Fruit fly (Drosophila melanogaster) whole organism, embryonic: ENCODE results near the gene Grip75.

Source experiments
- Adf1 ChIP-seq: fragments of 200-800 bp; sonication (Bioruptor generic); IDR thresholded peaks from 2 replicates; pipeline ENCODE4 v1.3.6; 2022; ENCODE audit warnings: missing biosample characterization, missing genetic modification characterization
- CG12219 ChIP-seq: fragments of 200-800 bp; sonication (Bioruptor generic); optimal IDR thresholded peaks from 3 replicates; lab custom pipeline; 2018; ENCODE audit warnings: missing biosample characterization, mild to moderate bottlenecking, missing genetic modification characterization
- CG12769 ChIP-seq: fragments of 200-800 bp; sonication (Bioruptor generic); optimal IDR thresholded peaks from 2 replicates; lab custom pipeline; 2019; ENCODE audit warnings: missing biosample characterization, mild to moderate bottlenecking, missing genetic modification characterization, moderate library complexity
- CG13287 ChIP-seq: fragments of 200-800 bp; sonication (Bioruptor generic); IDR thresholded peaks from 2 replicates; pipeline ENCODE4 v1.3.6; 2022; ENCODE audit warnings: missing biosample characterization, missing genetic modification characterization; ENCODE audit not compliant: partially characterized antibody
- CG14965 ChIP-seq: fragments of 200-800 bp; sonication (Bioruptor generic); optimal IDR thresholded peaks from 2 replicates; lab custom pipeline; 2016; ENCODE audit warnings: missing biosample characterization, missing genetic modification characterization, borderline replicate concordance
- CG16863 ChIP-seq: fragments of 200-800 bp; sonication (Bioruptor generic); optimal IDR thresholded peaks from 3 replicates; lab custom pipeline; 2016; ENCODE audit warnings: missing biosample characterization, missing genetic modification characterization
- CG17186 ChIP-seq: fragments of 200-800 bp; sonication (Bioruptor generic); optimal IDR thresholded peaks from 3 replicates; lab custom pipeline; 2017; ENCODE audit warnings: missing biosample characterization, missing genetic modification reagents, missing genetic modification characterization
- CG2120 ChIP-seq: fragments of 200-800 bp; sonication (Bioruptor generic); optimal IDR thresholded peaks from 3 replicates; lab custom pipeline; 2016; ENCODE audit warnings: missing biosample characterization, missing genetic modification characterization
- CG30403 ChIP-seq: fragments of 200-800 bp; sonication (Bioruptor generic); optimal IDR thresholded peaks from 3 replicates; lab custom pipeline; 2016; ENCODE audit warnings: missing biosample characterization, missing genetic modification characterization
- CG32767 ChIP-seq: fragments of 200-800 bp; sonication (Bioruptor generic); IDR thresholded peaks from 2 replicates; pipeline ENCODE4 v1.3.6; 2022; ENCODE audit warnings: missing biosample characterization, missing genetic modification characterization
- CG3281 ChIP-seq: fragments of 200-800 bp; sonication (Bioruptor generic); optimal IDR thresholded peaks from 3 replicates; lab custom pipeline; 2017; ENCODE audit warnings: missing biosample characterization, mild to moderate bottlenecking, missing genetic modification characterization
- CG4360 ChIP-seq: fragments of 200-800 bp; sonication (Bioruptor generic); IDR thresholded peaks from 2 replicates; pipeline ENCODE4 v1.3.6; 2022; ENCODE audit warnings: missing biosample characterization, missing genetic modification characterization
- CG6689 ChIP-seq: fragments of 200-800 bp; sonication (Bioruptor generic); IDR thresholded peaks from 2 replicates; pipeline ENCODE4 v1.3.6; 2022; ENCODE audit warnings: missing biosample characterization, missing genetic modification characterization
- CG8089 ChIP-seq: fragments of 200-800 bp; sonication (Bioruptor generic); optimal IDR thresholded peaks from 3 replicates; lab custom pipeline; 2016; ENCODE audit warnings: missing biosample characterization, missing genetic modification characterization
- CG8924 ChIP-seq: fragments of 200-800 bp; optimal IDR thresholded peaks from 3 replicates; lab custom pipeline; 2019; ENCODE audit warnings: missing biosample characterization, mild to moderate bottlenecking, missing genetic modification characterization, moderate library complexity
- CoRest ChIP-seq: fragments of 200-800 bp; sonication (Bioruptor generic); optimal IDR thresholded peaks from 3 replicates; lab custom pipeline; 2018; ENCODE audit warnings: missing biosample characterization, mild to moderate bottlenecking, missing genetic modification characterization, moderate library complexity
- D19B ChIP-seq: fragments of 200-800 bp; sonication (Bioruptor generic); optimal IDR thresholded peaks from 2 replicates; lab custom pipeline; 2017; ENCODE audit warnings: missing biosample characterization, mild to moderate bottlenecking, missing genetic modification characterization
- Doc2 ChIP-seq: fragments of 200-800 bp; sonication (Bioruptor generic); IDR thresholded peaks from 2 replicates; pipeline ENCODE4 v1.3.6; 2022; ENCODE audit warnings: missing biosample characterization, missing genetic modification characterization
- ERR ChIP-seq: fragments of 200-800 bp; sonication (Bioruptor generic); optimal IDR thresholded peaks from 2 replicates; lab custom pipeline; 2016; ENCODE audit warnings: missing biosample characterization, missing genetic modification characterization
- Ets65A ChIP-seq: fragments of 200-800 bp; sonication (Bioruptor generic); peaks from one replicate; lab custom pipeline; 2016; ENCODE audit warnings: missing biosample characterization, missing genetic modification characterization
- Gug ChIP-seq: fragments of 200-800 bp; sonication (Bioruptor generic); IDR thresholded peaks from 4 replicates; pipeline ENCODE4 v1.3.6; 2022; ENCODE audit warnings: missing biosample characterization, missing genetic modification characterization
- HLHmδ ChIP-seq: fragments of 200-800 bp; sonication (Bioruptor generic); optimal IDR thresholded peaks from 2 replicates; lab custom pipeline; 2018; ENCODE audit warnings: missing biosample characterization, mild to moderate bottlenecking, missing genetic modification characterization, moderate library complexity
- Hr51 ChIP-seq, 2 experiments: fragments of 200-800 bp; sonication (Bioruptor generic); optimal IDR thresholded peaks; 2 replicates in 1 of 2; 3 replicates in 1 of 2; lab custom pipeline; 2016 to 2018; ENCODE audit warnings: missing biosample characterization in 2 of 2, missing genetic modification characterization in 2 of 2, mild to moderate bottlenecking in 1 of 2, moderate library complexity in 1 of 2
- MTF-1 ChIP-seq: fragments of 200-800 bp; sonication (Bioruptor generic); optimal IDR thresholded peaks from 2 replicates; lab custom pipeline; 2018; ENCODE audit warnings: missing biosample characterization, mild to moderate bottlenecking, missing genetic modification characterization, borderline replicate concordance
- NK7.1 ChIP-seq: fragments of 200-800 bp; sonication (Bioruptor generic); optimal IDR thresholded peaks from 3 replicates; lab custom pipeline; 2016; ENCODE audit warnings: missing biosample characterization, missing genetic modification characterization
- Neu2 ChIP-seq: fragments of 200-800 bp; sonication (Bioruptor generic); optimal IDR thresholded peaks from 3 replicates; lab custom pipeline; 2016; ENCODE audit warnings: missing biosample characterization, missing genetic modification characterization, borderline replicate concordance
- Nf-YA ChIP-seq: fragments of 200-800 bp; sonication (Bioruptor generic); IDR thresholded peaks from 2 replicates; pipeline ENCODE4 v1.3.6; 2022; ENCODE audit warnings: missing biosample characterization, missing genetic modification characterization
- NfI ChIP-seq: fragments of 200-800 bp; sonication (Bioruptor generic); optimal IDR thresholded peaks from 3 replicates; lab custom pipeline; 2018; ENCODE audit warnings: missing biosample characterization, mild to moderate bottlenecking, missing genetic modification characterization, moderate library complexity
- Oli ChIP-seq: fragments of 200-800 bp; sonication (Bioruptor generic); optimal IDR thresholded peaks from 2 replicates; lab custom pipeline; 2018; ENCODE audit warnings: missing biosample characterization, mild to moderate bottlenecking, missing genetic modification characterization, moderate library complexity
- Ptx1 ChIP-seq: fragments of 200-800 bp; sonication (Bioruptor generic); IDR thresholded peaks from 2 replicates; pipeline ENCODE4 v1.3.6; 2022; ENCODE audit warnings: missing biosample characterization, missing genetic modification characterization
- Rx ChIP-seq: fragments of 200-800 bp; sonication (Bioruptor generic); IDR thresholded peaks from 2 replicates; pipeline ENCODE4 v1.3.6; 2022; ENCODE audit warnings: missing biosample characterization, missing genetic modification characterization
- Sin3A ChIP-seq: fragments of >200 bp; optimal IDR thresholded peaks from 2 replicates; lab custom pipeline; 2018
- Stat92E ChIP-seq, 3 experiments: fragments of >200 bp in 2 of 3; fragments of 200-800 bp in 1 of 3; sonication (Bioruptor generic) in 1 of 3; optimal IDR thresholded peaks; 2 replicates each; lab custom pipeline; 2017 to 2019; ENCODE audit warnings: missing biosample characterization in 3 of 3, missing genetic modification characterization in 3 of 3, mild to moderate bottlenecking in 1 of 3, moderate library complexity in 1 of 3
- Trl ChIP-seq, 3 experiments: fragments of >200 bp in 2 of 3; fragments of 200-800 bp in 1 of 3; sonication (Bioruptor generic) in 1 of 3; optimal IDR thresholded peaks; 2 replicates in 1 of 3; 3 replicates in 2 of 3; lab custom pipeline; 2016 to 2017; ENCODE audit warnings: missing biosample characterization in 1 of 3, missing genetic modification characterization in 1 of 3
- ato ChIP-seq: fragments of 200-800 bp; sonication (Bioruptor generic); IDR thresholded peaks from 2 replicates; pipeline ENCODE4 v1.3.6; 2022; ENCODE audit warnings: missing biosample characterization, missing genetic modification characterization; ENCODE audit not compliant: partially characterized antibody
- cad ChIP-seq: fragments of >200 bp; optimal IDR thresholded peaks from 2 replicates; lab custom pipeline; 2017; ENCODE audit warnings: missing biosample characterization, missing genetic modification characterization
- chinmo ChIP-seq: fragments of 200-800 bp; sonication (Bioruptor generic); IDR thresholded peaks from 4 replicates; pipeline ENCODE4 v1.3.6; 2022; ENCODE audit warnings: missing biosample characterization, missing genetic modification characterization; ENCODE audit not compliant: partially characterized antibody
- crc ChIP-seq: fragments of 200-800 bp; sonication (Bioruptor generic); optimal IDR thresholded peaks from 2 replicates; lab custom pipeline; 2016; ENCODE audit warnings: missing biosample characterization, missing genetic modification characterization
- croc ChIP-seq: fragments of 200-800 bp; sonication (Bioruptor generic); conservative IDR thresholded peaks from 3 replicates; pipeline ENCODE4 v1.3.6; 2022; ENCODE audit warnings: missing biosample characterization, missing genetic modification characterization
- esg ChIP-seq: fragments of 200-800 bp; sonication (Bioruptor generic); conservative IDR thresholded peaks from 2 replicates; pipeline ENCODE4 v1.3.6; 2022; ENCODE audit warnings: missing biosample characterization, missing genetic modification characterization
- fd102C ChIP-seq: fragments of 200-800 bp; sonication (Bioruptor generic); optimal IDR thresholded peaks from 2 replicates; lab custom pipeline; 2018; ENCODE audit warnings: missing biosample characterization, mild to moderate bottlenecking, missing genetic modification characterization, moderate library complexity
- fru ChIP-seq: fragments of >200 bp; optimal IDR thresholded peaks from 2 replicates; lab custom pipeline; 2017
- gcm ChIP-seq: fragments of 200-800 bp; sonication (Bioruptor generic); optimal IDR thresholded peaks from 2 replicates; lab custom pipeline; 2019; ENCODE audit warnings: missing biosample characterization, mild to moderate bottlenecking, missing genetic modification characterization, moderate library complexity
- hth ChIP-seq: fragments of >200 bp; optimal IDR thresholded peaks from 2 replicates; lab custom pipeline; 2017; ENCODE audit warnings: inconsistent platforms
- maf-S ChIP-seq: fragments of 200-800 bp; sonication (Bioruptor generic); optimal IDR thresholded peaks from 2 replicates; lab custom pipeline; 2016; ENCODE audit warnings: missing biosample characterization, missing genetic modification characterization
- odd ChIP-seq: fragments of 200-800 bp; sonication (Bioruptor generic); optimal IDR thresholded peaks from 2 replicates; lab custom pipeline; 2017; ENCODE audit warnings: missing biosample characterization, mild to moderate bottlenecking, missing genetic modification characterization
- pnt ChIP-seq: fragments of 200-800 bp; sonication (Bioruptor generic); optimal IDR thresholded peaks from 3 replicates; lab custom pipeline; 2016; ENCODE audit warnings: missing biosample characterization, missing genetic modification characterization
- pum ChIP-seq: fragments of 200-800 bp; sonication (Bioruptor generic); optimal IDR thresholded peaks from 2 replicates; lab custom pipeline; 2016; ENCODE audit warnings: missing biosample characterization, missing genetic modification characterization
- pzg ChIP-seq: fragments of 200-800 bp; sonication (Bioruptor generic); optimal IDR thresholded peaks from 3 replicates; lab custom pipeline; 2018; ENCODE audit warnings: missing biosample characterization, mild to moderate bottlenecking, missing genetic modification characterization, moderate library complexity
- slbo ChIP-seq: fragments of 200-800 bp; sonication (Bioruptor generic); IDR thresholded peaks from 2 replicates; pipeline ENCODE4 v1.3.6; 2022; ENCODE audit warnings: missing biosample characterization, missing genetic modification characterization
- tap ChIP-seq: fragments of 200-800 bp; optimal IDR thresholded peaks from 3 replicates; lab custom pipeline; 2019; ENCODE audit warnings: missing biosample characterization, mild to moderate bottlenecking, missing genetic modification characterization, moderate library complexity

The Grip75 gene

DNA sequence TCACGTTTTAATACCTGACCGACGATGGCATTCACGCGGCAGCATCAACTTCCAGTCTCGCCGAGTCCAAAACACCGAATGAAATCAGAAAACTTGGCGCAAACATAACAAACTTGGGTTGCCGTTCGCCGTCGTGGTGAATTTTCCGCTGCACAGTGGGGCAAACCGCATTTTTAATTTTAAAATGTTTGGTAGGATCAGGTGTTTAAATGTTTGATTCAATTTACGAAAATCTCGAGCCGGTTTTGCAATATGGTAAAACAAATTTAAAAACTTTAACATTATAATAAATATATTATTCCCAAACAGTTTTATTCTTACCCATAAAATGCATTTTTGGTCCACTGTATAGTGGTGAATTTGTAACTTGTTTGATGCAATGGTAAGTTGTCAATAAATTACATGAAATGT lies 8.8 kb upstream of the Grip75 start, which contains the start of gene RluA-1 (continued):
- peak; percentile 99 for TF ChIP-seq NfI (GFP tag; lab: Kevin White, UChicago)
- TF ChIP-seq CG2120: peak; percentile 96
- peak in 1 of 3 experiments; percentile 98 for TF ChIP-seq Stat92E (GFP tag; optimal IDR thresholded peaks at IDR 0.05; lab: Kevin White, UChicago)
- peak; percentile 94 for TF ChIP-seq CG17186 (GFP tag; lab: Kevin White, UChicago)
- peak; percentile 100 for TF ChIP-seq CoRest (tag; lab: Kevin White, UChicago)
- TF ChIP-seq pnt (GFP tag; lab: Kevin White, UChicago): peak; percentile 91
- peak; percentile 89 for TF ChIP-seq pum (GFP tag; lab: Kevin White, UChicago)
- peak; percentile 98 for TF ChIP-seq Ets65A (GFP tag; lab: Kevin White, UChicago)
- peak; percentile 99 for TF ChIP-seq MTF-1
- TF ChIP-seq CG14965 (GFP tag; lab: Kevin White, UChicago): peak; percentile 69
- peak; percentile 99 for TF ChIP-seq CG6689 (GFP tag; lab: Robert Waterston, UW)
- peak; percentile 98 for TF ChIP-seq CG12769
- peak; percentile 98 for TF ChIP-seq Gug (GFP tag; lab: Robert Waterston, UW)
- peak; percentile 100 for TF ChIP-seq CG8924 (tag; lab: Kevin White, UChicago)
- TF ChIP-seq HLHmδ: peak; percentile 12
- TF ChIP-seq NK7.1 (GFP tag; lab: Kevin White, UChicago): peak; percentile 86
- peak; percentile 94 for TF ChIP-seq CG4360
- TF ChIP-seq CG8089 (GFP tag; lab: Kevin White, UChicago): peak; percentile 92
- no peak for TF ChIP-seq cad (GFP tag; lab: Kevin White, UChicago)
- TF ChIP-seq croc (GFP tag; lab: Robert Waterston, UW): peak; percentile 99
- TF ChIP-seq CG13287: peak; percentile 80
- TF ChIP-seq CG32767 (GFP tag; lab: Robert Waterston, UW): peak; percentile 99
- TF ChIP-seq CG16863: peak; percentile 91
- peak; percentile 95 for TF ChIP-seq D19B (GFP tag; lab: Kevin White, UChicago)
- TF ChIP-seq tap (tag; lab: Kevin White, UChicago): peak; percentile 99
- peak; percentile 87 for TF ChIP-seq maf-S (GFP tag; lab: Kevin White, UChicago)
- TF ChIP-seq CG12219: peak; percentile 99
- peak; percentile 26 for TF ChIP-seq pzg (GFP tag; lab: Kevin White, UChicago)
- TF ChIP-seq esg (GFP tag; lab: Robert Waterston, UW): peak; percentile 98
- TF ChIP-seq Neu2 (GFP tag; lab: Kevin White, UChicago): no peak
- peak; percentile 97 to 100 for TF ChIP-seq Hr51 (GFP tag; optimal IDR thresholded peaks at IDR 0.05; lab: Kevin White, UChicago)
- TF ChIP-seq ERR (GFP tag; lab: Kevin White, UChicago): peak; percentile 85
- TF ChIP-seq ato (GFP tag; lab: Robert Waterston, UW): peak; percentile 65
- peak; percentile 38 for TF ChIP-seq crc (GFP tag; lab: Kevin White, UChicago)
- TF ChIP-seq Nf-YA (GFP tag; lab: Robert Waterston, UW): peak; percentile 75
- no peak for TF ChIP-seq Trl (optimal IDR thresholded peaks at IDR 0.05; lab: Kevin White, UChicago)
- TF ChIP-seq Trl (GFP tag; optimal IDR thresholded peaks at IDR 0.05; lab: Kevin White, UChicago): peak; percentile 95
- peak; percentile 73; the same call in 2 of the 4 replicates for TF ChIP-seq chinmo (GFP tag; lab: Robert Waterston, UW)
- no peak for TF ChIP-seq Sin3A (lab: Kevin White, UChicago)
- TF ChIP-seq odd: peak; percentile 99
- peak; percentile 100 for TF ChIP-seq Oli (tag; lab: Kevin White, UChicago)
- TF ChIP-seq Ptx1 (GFP tag; lab: Robert Waterston, UW): peak; percentile 99
- TF ChIP-seq Adf1 (GFP tag; lab: Robert Waterston, UW): peak; percentile 90
- no peak for TF ChIP-seq fru (lab: Kevin White, UChicago)
- TF ChIP-seq Rx (GFP tag; lab: Robert Waterston, UW): peak; percentile 98
- TF ChIP-seq CG3281 (GFP tag; lab: Kevin White, UChicago): peak; percentile 99
- TF ChIP-seq slbo (GFP tag; lab: Robert Waterston, UW): peak; percentile 99
- TF ChIP-seq Doc2 (GFP tag; lab: Robert Waterston, UW): peak; percentile 95
- TF ChIP-seq hth (lab: Kevin White, UChicago): no peak
- peak; percentile 100 for TF ChIP-seq gcm (GFP tag; lab: Kevin White, UChicago)
- TF ChIP-seq CG30403 (GFP tag; lab: Kevin White, UChicago): peak; percentile 99
- TF ChIP-seq fd102C (GFP tag; lab: Kevin White, UChicago): peak; percentile 96
